Fruit fly (Drosophila melanogaster): ENCODE measurements around the gene CG34367.

Gene CG34367

DNA sequence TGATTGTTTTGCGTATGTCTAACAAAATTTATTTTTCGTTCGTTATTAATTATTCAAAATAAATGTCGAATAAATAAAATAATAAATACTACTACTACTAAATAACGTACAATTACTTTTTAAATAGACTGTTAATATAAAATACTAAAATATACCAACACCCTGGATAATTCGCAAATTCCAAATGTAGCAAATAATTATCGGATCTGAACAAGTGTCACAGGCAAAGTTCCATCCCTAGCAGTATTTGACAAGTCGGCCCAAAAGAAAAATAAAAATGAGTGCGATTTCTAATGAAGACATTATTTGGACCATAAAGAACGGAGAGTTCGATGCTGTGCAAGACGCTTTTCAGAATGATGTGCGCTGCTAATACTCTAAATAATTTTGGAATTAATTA is 12.3 kb downstream of the CG34367 start, which contains the start of gene CG31715 (continued):
- TF ChIP-seq CG12391 (tag; optimal IDR thresholded peaks at IDR 0.05) (peak; percentile 54), Dbx (GFP tag; IDR thresholded peaks at IDR 0.05) (peak; percentile 62; the same call in 1 of the 3 replicates), pan (optimal IDR thresholded peaks at IDR 0.05) (no peak), pan (GFP tag; optimal IDR thresholded peaks at IDR 0.05 in 1 of 2, IDR thresholded peaks at IDR 0.05 in 1 of 2) (no peak), pb (GFP tag; optimal IDR thresholded peaks at IDR 0.05) (no peak), CG18619 (GFP tag; optimal IDR thresholded peaks at IDR 0.05) (no peak), esg (GFP tag; conservative IDR thresholded peaks at IDR 0.05) (0 out of 2 replicates have a peak, but pooled peaks have one; percentile 11), Hand (GFP tag; optimal IDR thresholded peaks at IDR 0.05) (no peak), tin (GFP tag; optimal IDR thresholded peaks at IDR 0.05) (no peak), CG15696 (tag; optimal IDR thresholded peaks at IDR 0.05) (no peak), CG13424 (tag; optimal IDR thresholded peaks at IDR 0.05) (peak; percentile 30), CG13123 (GFP tag; optimal IDR thresholded peaks at IDR 0.05) (no peak), CG30431 (GFP tag; optimal IDR thresholded peaks at IDR 0.05) (no peak), Neu2 (GFP tag; optimal IDR thresholded peaks at IDR 0.05; ENCODE audit: borderline replicate concordance) (no peak), CG16813 (GFP tag; IDR thresholded peaks at IDR 0.05; ENCODE audit: partially characterized antibody) (peak; percentile 47; the same call in 1 of the 3 replicates), CG17829 (tag; optimal IDR thresholded peaks at IDR 0.05) (peak; percentile 16), CG17802 (tag; optimal IDR thresholded peaks at IDR 0.05) (no peak), Dll (GFP tag; IDR thresholded peaks at IDR 0.05; ENCODE audit: partially characterized antibody) (peak; percentile 64), luna (GFP tag; optimal IDR thresholded peaks at IDR 0.05) (no peak), ro (GFP tag; IDR thresholded peaks at IDR 0.05) (no peak), BtbVII (GFP tag; optimal IDR thresholded peaks at IDR 0.05) (no peak), TFAM (GFP tag; optimal IDR thresholded peaks at IDR 0.05) (no peak), CG1603 (tag; optimal IDR thresholded peaks at IDR 0.05) (peak; percentile 35), D19A (tag; optimal IDR thresholded peaks at IDR 0.05) (peak; percentile 8), sima (GFP tag; optimal IDR thresholded peaks at IDR 0.05) (no peak), Six4 (GFP tag; optimal IDR thresholded peaks at IDR 0.05) (no peak), ems (GFP tag; optimal IDR thresholded peaks at IDR 0.05) (no peak), row (GFP tag; IDR thresholded peaks at IDR 0.05) (peak; percentile 81), Poxn (GFP tag; IDR thresholded peaks at IDR 0.05) (no peak), stwl (tag; optimal IDR thresholded peaks at IDR 0.05) (peak; percentile 56), slbo (GFP tag; IDR thresholded peaks at IDR 0.05) (peak; percentile 66), Dad (GFP tag; optimal IDR thresholded peaks at IDR 0.05) (no peak), emc (GFP tag; optimal IDR thresholded peaks at IDR 0.05) (no peak), HHEX (GFP tag; optimal IDR thresholded peaks at IDR 0.05) (no peak), BEAF-32 (GFP tag; optimal IDR thresholded peaks at IDR 0.05) (peak; percentile 67), stc (GFP tag; IDR thresholded peaks at IDR 0.05) (no peak), Tbp (GFP tag; optimal IDR thresholded peaks at IDR 0.05) (no peak), CG18262 (tag; optimal IDR thresholded peaks at IDR 0.05) (peak; percentile 10), CG10431 (GFP tag; optimal IDR thresholded peaks at IDR 0.05) (no peak), crp (GFP tag; optimal IDR thresholded peaks at IDR 0.05) (peak in 1 of 2 experiments; percentile 56), NC2β (GFP tag; optimal IDR thresholded peaks at IDR 0.05) (no peak), CG2875 (GFP tag; optimal IDR thresholded peaks at IDR 0.05) (no peak), ssp (GFP tag; IDR thresholded peaks at IDR 0.05) (no peak), ERR (GFP tag; optimal IDR thresholded peaks at IDR 0.05) (no peak), nerfin-1 (tag; optimal IDR thresholded peaks at IDR 0.05) (no peak), lilli (GFP tag; optimal IDR thresholded peaks at IDR 0.05) (peak; percentile 24), CG9932 (GFP tag; IDR thresholded peaks at IDR 0.05) (no peak; the same call in 1 of the 2 replicates), CG7839 (tag; optimal IDR thresholded peaks at IDR 0.05) (peak; percentile 13), fu2 (GFP tag; optimal IDR thresholded peaks at IDR 0.05) (no peak), B-H2 (GFP tag; optimal IDR thresholded peaks at IDR 0.05) (peak; percentile 19), aop (GFP tag; IDR thresholded peaks at IDR 0.05) (no peak)

Measured in whole organism, embryonic.